Worm (Caenorhabditis elegans) whole organism, L4 larva: ENCODE measurements around the gene D2089.3.

Experiments
- D1046.2 ChIP-seq: fragments of 200-800 bp; sonication (Bioruptor generic); IDR thresholded peaks from 2 replicates; pipeline ENCODE4 v1.3.6; 2022; ENCODE audit warnings: missing genetic modification characterization, missing compliant biosample characterization
- F26F4.8 ChIP-seq: fragments of 200-800 bp; sonication (Bioruptor generic); conservative IDR thresholded peaks from 2 replicates; pipeline ENCODE4 v1.3.6; 2022; ENCODE audit warnings: missing genetic modification characterization, missing compliant biosample characterization
- F49E8.2 ChIP-seq: sonication (generic microtip); optimal IDR thresholded peaks from 2 replicates; lab custom pipeline; 2016; ENCODE audit warnings: missing compliant biosample characterization, mild to moderate bottlenecking, missing genetic modification characterization, borderline replicate concordance
- R02D3.7 ChIP-seq: fragments of 150-350 bp; sonication (generic microtip); optimal IDR thresholded peaks from 3 replicates; lab custom pipeline; 2014; ENCODE audit warnings: missing biosample characterization, missing genetic modification characterization
- Y5F2A.4 ChIP-seq: fragments of 200-800 bp; sonication (Bioruptor generic); optimal IDR thresholded peaks from 2 replicates; lab custom pipeline; 2018; ENCODE audit warnings: mild to moderate bottlenecking, missing genetic modification characterization, missing compliant biosample characterization
- ZK546.5 ChIP-seq, 2 experiments: sonication (generic microtip); optimal IDR thresholded peaks; 2 replicates each; lab custom pipeline; 2017; ENCODE audit warnings: missing biosample characterization in 2 of 2, missing genetic modification characterization in 2 of 2
- aly-2 ChIP-seq: sonication (generic microtip); optimal IDR thresholded peaks from 2 replicates; lab custom pipeline; 2018; ENCODE audit warnings: missing biosample characterization, missing genetic modification characterization
- ama-1 ChIP-seq: fragments of 150-350 bp; optimal IDR thresholded peaks from 2 replicates; lab custom pipeline; 2014; ENCODE audit warnings: inconsistent platforms, mixed read lengths
- arid-1 ChIP-seq: fragments of 200-800 bp; sonication (Bioruptor generic); conservative IDR thresholded peaks from 2 replicates; pipeline ENCODE4 v1.3.6; 2022; ENCODE audit warnings: missing genetic modification reagents, missing genetic modification characterization, missing compliant biosample characterization
- ceh-32 ChIP-seq: sonication (generic microtip); optimal IDR thresholded peaks from 2 replicates; lab custom pipeline; 2016; ENCODE audit warnings: mild to moderate bottlenecking, missing genetic modification characterization, missing compliant biosample characterization; ENCODE audit not compliant: poor library complexity
- cey-2 ChIP-seq: sonication (generic microtip); optimal IDR thresholded peaks from 3 replicates; lab custom pipeline; 2017; ENCODE audit warnings: missing genetic modification characterization, mild to moderate bottlenecking, missing compliant biosample characterization, antibody characterized with exemption, borderline replicate concordance; ENCODE audit not compliant: insufficient read depth
- daf-12 ChIP-seq: fragments of 150-350 bp; optimal IDR thresholded peaks from 2 replicates; lab custom pipeline; 2014; ENCODE audit warnings: missing biosample characterization, missing genetic modification reagents, missing genetic modification characterization
- daf-19 ChIP-seq: fragments of 200-800 bp; sonication (Bioruptor generic); conservative IDR thresholded peaks from 2 replicates; pipeline ENCODE4 v1.3.6; 2022; ENCODE audit warnings: missing genetic modification characterization, missing compliant biosample characterization
- dve-1 ChIP-seq: sonication (generic microtip); optimal IDR thresholded peaks from 2 replicates; lab custom pipeline; 2017; ENCODE audit warnings: antibody characterized with exemption, mild to moderate bottlenecking, missing genetic modification characterization, missing compliant biosample characterization; ENCODE audit not compliant: insufficient read depth
- fkh-10 ChIP-seq: fragments of 150-350 bp; optimal IDR thresholded peaks from 2 replicates; lab custom pipeline; 2014; ENCODE audit warnings: missing biosample characterization, missing genetic modification reagents, missing genetic modification characterization
- hlh-11 ChIP-seq: fragments of 200-800 bp; sonication (Bioruptor generic); optimal IDR thresholded peaks from 2 replicates; lab custom pipeline; 2018; ENCODE audit warnings: mild to moderate bottlenecking, missing genetic modification characterization, missing compliant biosample characterization
- hlh-30 ChIP-seq: sonication (generic microtip); optimal IDR thresholded peaks from 2 replicates; lab custom pipeline; 2017; ENCODE audit warnings: antibody characterized with exemption, mild to moderate bottlenecking, missing genetic modification characterization, missing compliant biosample characterization; ENCODE audit not compliant: insufficient read depth
- hmg-1.1 ChIP-seq: fragments of 200-800 bp; sonication (Bioruptor generic); IDR thresholded peaks from 2 replicates; pipeline ENCODE4 v1.3.6; 2022; ENCODE audit warnings: missing genetic modification reagents, missing genetic modification characterization, missing compliant biosample characterization
- jun-1 ChIP-seq: fragments of 150-350 bp; optimal IDR thresholded peaks from 2 replicates; lab custom pipeline; 2014; ENCODE audit warnings: missing biosample characterization, missing genetic modification reagents, missing genetic modification characterization
- lin-38 ChIP-seq: fragments of 200-800 bp; sonication (Bioruptor generic); IDR thresholded peaks from 2 replicates; pipeline ENCODE4 v1.3.6; 2022; ENCODE audit warnings: missing genetic modification reagents, missing genetic modification characterization, missing compliant biosample characterization
- madf-5 ChIP-seq, 2 experiments: fragments of 200-800 bp; sonication (Bioruptor generic); IDR thresholded peaks; 2 replicates each; pipeline ENCODE4 v1.3.6; 2022; ENCODE audit warnings: missing compliant biosample characterization in 2 of 2, missing genetic modification characterization in 2 of 2
- madf-9 ChIP-seq: fragments of 200-800 bp; sonication (Bioruptor generic); conservative IDR thresholded peaks from 2 replicates; pipeline ENCODE4 v1.3.6; 2022; ENCODE audit warnings: missing genetic modification reagents, missing genetic modification characterization, missing compliant biosample characterization
- mdl-1 ChIP-seq, 2 experiments: fragments of 150-350 bp in 1 of 2; sonication (generic microtip) in 1 of 2; optimal IDR thresholded peaks; 2 replicates each; lab custom pipeline; 2014 to 2017; ENCODE audit warnings: missing biosample characterization in 2 of 2, missing genetic modification characterization in 2 of 2
- mes-2 ChIP-seq: sonication (generic microtip); optimal IDR thresholded peaks from 2 replicates; lab custom pipeline; 2016; ENCODE audit warnings: missing genotype, mild to moderate bottlenecking, missing genetic modification characterization, missing compliant biosample characterization; ENCODE audit not compliant: poor library complexity, severe bottlenecking
- nhr-102 ChIP-seq: sonication (generic microtip); optimal IDR thresholded peaks from 2 replicates; lab custom pipeline; 2016; ENCODE audit warnings: mild to moderate bottlenecking, missing genetic modification characterization, moderate library complexity, missing compliant biosample characterization
- nhr-11 ChIP-seq: fragments of 150-350 bp; optimal IDR thresholded peaks from 2 replicates; lab custom pipeline; 2014; ENCODE audit warnings: missing biosample characterization, missing genetic modification characterization
- nhr-25 ChIP-seq: sonication (generic microtip); optimal IDR thresholded peaks from 2 replicates; lab custom pipeline; 2017; ENCODE audit warnings: missing genetic modification characterization, mild to moderate bottlenecking, missing compliant biosample characterization, antibody characterized with exemption, moderate library complexity, borderline replicate concordance; ENCODE audit not compliant: insufficient read depth
- rbr-2 ChIP-seq: sonication (generic microtip); optimal IDR thresholded peaks from 2 replicates; lab custom pipeline; 2016; ENCODE audit warnings: missing genotype, missing genetic modification characterization, missing compliant biosample characterization
- set-16 ChIP-seq: fragments of 200-800 bp; sonication (Bioruptor generic); IDR thresholded peaks from 2 replicates; pipeline ENCODE4 v1.3.6; 2022; ENCODE audit warnings: missing genetic modification reagents, missing genetic modification characterization, missing compliant biosample characterization
- spr-3 ChIP-seq: fragments of 200-800 bp; sonication (Bioruptor generic); optimal IDR thresholded peaks from 2 replicates; lab custom pipeline; 2018; ENCODE audit warnings: mild to moderate bottlenecking, missing genetic modification characterization, missing compliant biosample characterization
- tra-1 ChIP-seq: fragments of 200-800 bp; sonication (Bioruptor generic); IDR thresholded peaks from 2 replicates; pipeline ENCODE4 v1.3.6; 2022; ENCODE audit warnings: missing genetic modification reagents, missing genetic modification characterization, missing compliant biosample characterization
- unc-62 ChIP-seq, 3 experiments: fragments of 150-350 bp in 1 of 3; sonication (generic microtip); optimal IDR thresholded peaks in 2 of 3; peaks in 1 of 3; 1 replicate in 1 of 3; 2 replicates in 2 of 3; lab custom pipeline; 2014 to 2017; ENCODE audit warnings: missing biosample characterization in 3 of 3, missing genetic modification characterization in 3 of 3, missing genetic modification reagents in 3 of 3, missing genotype in 1 of 3
- zfp-3 ChIP-seq: fragments of 200-800 bp; sonication (Bioruptor generic); conservative IDR thresholded peaks from 2 replicates; pipeline ENCODE4 v1.3.6; 2022; ENCODE audit warnings: missing genetic modification reagents, missing genetic modification characterization, missing compliant biosample characterization
- zip-2 ChIP-seq: fragments of 150-350 bp; optimal IDR thresholded peaks from 2 replicates; lab custom pipeline; 2014; ENCODE audit warnings: missing biosample characterization, missing genetic modification characterization

The D2089.3 gene

ce11 chrII:10705347-10705996 lies 40.5 kb upstream of the D2089.3 start (continued):
- no peak for TF ChIP-seq daf-12 (tag; lab: Kevin White, UChicago)
- no peak for TF ChIP-seq daf-19 (GFP tag; lab: Robert Waterston, UW)
- no peak for TF ChIP-seq aly-2
- peak in 1 of 2 experiments; percentile 70 for TF ChIP-seq unc-62 (GFP tag; optimal IDR thresholded peaks at IDR 0.05 in 1 of 2; lab: Kevin White, UChicago)
- TF ChIP-seq unc-62 (tag; optimal IDR thresholded peaks at IDR 0.05; lab: Kevin White, UChicago): no peak
- peak; percentile 16 for TF ChIP-seq Y5F2A.4 (GFP tag; lab: Kevin White, UChicago)

ce11 chrII:10704575-10705170 lies 39.7 kb upstream of the D2089.3 start, which contains the start of gene col-39:
Gene col-39, plus strand, starts transcription at chrII:10704916.
- TF ChIP-seq ama-1 (lab: Kevin White, UChicago) (peak; percentile 32), nhr-25 (tag; lab: Kevin White, UChicago) (peak; percentile 34), nhr-11 (tag; lab: Kevin White, UChicago) (no peak), madf-5 (GFP tag; IDR thresholded peaks at IDR 0.05; lab: Robert Waterston, UW) (peak in 1 of 2 experiments; percentile 95; a peak in 2 of 4 replicates), mdl-1 (tag; optimal IDR thresholded peaks at IDR 0.05; lab: Kevin White, UChicago) (no peak), hlh-30 (tag; lab: Kevin White, UChicago) (peak; percentile 17), unc-62 (GFP tag; optimal IDR thresholded peaks at IDR 0.05 in 1 of 2; lab: Kevin White, UChicago) (peak in 1 of 2 experiments; percentile 88), unc-62 (tag; optimal IDR thresholded peaks at IDR 0.05; lab: Kevin White, UChicago) (no peak)

ce11 chrII:10703594-10704384 lies 38.9 kb upstream of the D2089.3 start, which contains the start of gene col-79:
Gene col-79, plus strand, starts transcription at chrII:10703613.
- no peak for TF ChIP-seq mes-2
- no peak for TF ChIP-seq dve-1
- TF ChIP-seq jun-1 (tag; lab: Kevin White, UChicago): no peak
- TF ChIP-seq ZK546.5 (tag; optimal IDR thresholded peaks at IDR 0.05; lab: Kevin White, UChicago): no peak
- no peak for TF ChIP-seq ceh-32 (tag; lab: Kevin White, UChicago)
- TF ChIP-seq spr-3 (GFP tag; lab: Kevin White, UChicago): no peak
- no peak for TF ChIP-seq fkh-10 (GFP tag; lab: Kevin White, UChicago)
- TF ChIP-seq set-16 (GFP tag; lab: Robert Waterston, UW): peak; percentile 91
- no peak for TF ChIP-seq hmg-1.1 (GFP tag; lab: Robert Waterston, UW)
- peak in 1 of 2 experiments; percentile 82 for TF ChIP-seq unc-62 (GFP tag; optimal IDR thresholded peaks at IDR 0.05 in 1 of 2; lab: Kevin White, UChicago)
- TF ChIP-seq unc-62 (tag; optimal IDR thresholded peaks at IDR 0.05; lab: Kevin White, UChicago): no peak
- no peak for TF ChIP-seq tra-1 (GFP tag; lab: Robert Waterston, UW)
- TF ChIP-seq zfp-3 (GFP tag; lab: Robert Waterston, UW): no peak
- no peak for TF ChIP-seq nhr-102 (tag; lab: Kevin White, UChicago)
- no peak for TF ChIP-seq zip-2 (tag; lab: Kevin White, UChicago)
- TF ChIP-seq lin-38 (GFP tag; lab: Robert Waterston, UW): no peak
- TF ChIP-seq hlh-11 (tag; lab: Kevin White, UChicago): no peak
- no peak for TF ChIP-seq rbr-2 (tag; lab: Kevin White, UChicago)
- no peak for TF ChIP-seq R02D3.7
- TF ChIP-seq cey-2: no peak
- 0 out of 2 replicates have a peak, but pooled peaks have one; percentile 10 for TF ChIP-seq D1046.2 (GFP tag; lab: Robert Waterston, UW)
- TF ChIP-seq arid-1 (GFP tag; lab: Robert Waterston, UW): no peak
- TF ChIP-seq F49E8.2: no peak
- TF ChIP-seq madf-9 (GFP tag; lab: Robert Waterston, UW): no peak
- TF ChIP-seq F26F4.8 (GFP tag; lab: Robert Waterston, UW): no peak
- no peak for TF ChIP-seq nhr-11 (tag; lab: Kevin White, UChicago)
- TF ChIP-seq, all 104 proteins: peak for 3
